Worm (Caenorhabditis elegans) whole organism, L4 larva: ENCODE measurements around the gene nprt-1.

ENCODE experiments used
- F10B5.3 ChIP-seq: sonication (generic microtip); optimal IDR thresholded peaks from 2 replicates; lab custom pipeline; 2016; ENCODE audit warnings: mild to moderate bottlenecking, missing genetic modification characterization, missing compliant biosample characterization
- F37D6.2 ChIP-seq: sonication (generic microtip); optimal IDR thresholded peaks from 2 replicates; lab custom pipeline; 2016; ENCODE audit warnings: mild to moderate bottlenecking, missing genetic modification characterization, missing compliant biosample characterization
- F44E2.7 ChIP-seq: fragments of 200-800 bp; sonication (Bioruptor generic); IDR thresholded peaks from 2 replicates; pipeline ENCODE4 v2.1.2; 2022; ENCODE audit warnings: missing genetic modification characterization, missing compliant biosample characterization
- Y48G9A.11 ChIP-seq: fragments of 200-800 bp; sonication (Bioruptor generic); IDR thresholded peaks from 2 replicates; pipeline ENCODE4 v1.3.6; 2022; ENCODE audit warnings: missing genetic modification reagents, missing genetic modification characterization, missing compliant biosample characterization
- aha-1 ChIP-seq: fragments of 150-350 bp; peaks from one replicate; lab custom pipeline; 2014; ENCODE audit warnings: missing biosample characterization, missing genetic modification characterization
- aly-2 ChIP-seq: sonication (generic microtip); optimal IDR thresholded peaks from 2 replicates; lab custom pipeline; 2018; ENCODE audit warnings: missing biosample characterization, missing genetic modification characterization
- arid-1 ChIP-seq: fragments of 200-800 bp; sonication (Bioruptor generic); conservative IDR thresholded peaks from 2 replicates; pipeline ENCODE4 v1.3.6; 2022; ENCODE audit warnings: missing genetic modification reagents, missing genetic modification characterization, missing compliant biosample characterization
- ceh-20 ChIP-seq: fragments of 200-800 bp; sonication (Bioruptor generic); IDR thresholded peaks from 2 replicates; pipeline ENCODE4 v1.3.6; 2022; ENCODE audit warnings: missing genetic modification reagents, missing genetic modification characterization, missing compliant biosample characterization
- ceh-28 ChIP-seq: fragments of 150-350 bp; optimal IDR thresholded peaks from 2 replicates; lab custom pipeline; 2014; ENCODE audit warnings: missing biosample characterization, missing genetic modification reagents, missing genetic modification characterization
- ceh-32 ChIP-seq: sonication (generic microtip); optimal IDR thresholded peaks from 2 replicates; lab custom pipeline; 2016; ENCODE audit warnings: mild to moderate bottlenecking, missing genetic modification characterization, missing compliant biosample characterization; ENCODE audit not compliant: poor library complexity
- ces-1 ChIP-seq: fragments of 150-350 bp; sonication (generic microtip); optimal IDR thresholded peaks from 4 replicates; lab custom pipeline; 2014; ENCODE audit warnings: missing biosample characterization, missing genetic modification reagents, missing genetic modification characterization
- ctbp-1 ChIP-seq: fragments of 200-800 bp; sonication (Bioruptor generic); IDR thresholded peaks from 2 replicates; pipeline ENCODE4 v1.3.6; 2022; ENCODE audit warnings: missing genetic modification reagents, missing genetic modification characterization, missing compliant biosample characterization
- daf-16 ChIP-seq, 3 experiments: sonication (generic microtip); optimal IDR thresholded peaks; 2 replicates each; lab custom pipeline; 2016 to 2017; ENCODE audit warnings: missing genetic modification characterization in 3 of 3, missing genetic modification reagents in 3 of 3, mild to moderate bottlenecking in 2 of 3, missing compliant biosample characterization in 2 of 3, missing biosample characterization in 1 of 3, moderate library complexity in 1 of 3
- daf-19 ChIP-seq: fragments of 200-800 bp; sonication (Bioruptor generic); conservative IDR thresholded peaks from 2 replicates; pipeline ENCODE4 v1.3.6; 2022; ENCODE audit warnings: missing genetic modification characterization, missing compliant biosample characterization
- dmd-9 ChIP-seq: fragments of 200-800 bp; sonication (Bioruptor generic); IDR thresholded peaks from 2 replicates; pipeline ENCODE4 v1.3.6; 2022; ENCODE audit warnings: missing genetic modification reagents, missing genetic modification characterization, missing compliant biosample characterization
- dpl-1 ChIP-seq: fragments of 150-350 bp; optimal IDR thresholded peaks from 2 replicates; lab custom pipeline; 2014; ENCODE audit warnings: missing biosample characterization, missing genetic modification reagents, missing genetic modification characterization
- egl-43 ChIP-seq: fragments of 200-800 bp; sonication (Bioruptor generic); IDR thresholded peaks from 2 replicates; pipeline ENCODE4 v1.3.6; 2022; ENCODE audit warnings: missing genetic modification reagents, missing genetic modification characterization, missing compliant biosample characterization
- fkh-10 ChIP-seq: fragments of 150-350 bp; optimal IDR thresholded peaks from 2 replicates; lab custom pipeline; 2014; ENCODE audit warnings: missing biosample characterization, missing genetic modification reagents, missing genetic modification characterization
- hif-1 ChIP-seq, 2 experiments: sonication (generic microtip); optimal IDR thresholded peaks; 2 replicates each; lab custom pipeline; 2016 to 2017; ENCODE audit warnings: missing compliant biosample characterization in 2 of 2, missing genetic modification characterization in 2 of 2, missing genetic modification reagents in 2 of 2, missing genotype in 2 of 2, mild to moderate bottlenecking in 1 of 2
- hlh-30 ChIP-seq: sonication (generic microtip); optimal IDR thresholded peaks from 2 replicates; lab custom pipeline; 2017; ENCODE audit warnings: antibody characterized with exemption, mild to moderate bottlenecking, missing genetic modification characterization, missing compliant biosample characterization; ENCODE audit not compliant: insufficient read depth
- lin-13 ChIP-seq: fragments of 150-350 bp; optimal IDR thresholded peaks from 2 replicates; lab custom pipeline; 2014; ENCODE audit warnings: missing biosample characterization, missing genetic modification reagents, missing genetic modification characterization
- lin-15B ChIP-seq: fragments of 150-350 bp; sonication (generic microtip); optimal IDR thresholded peaks from 3 replicates; lab custom pipeline; 2014; ENCODE audit warnings: missing biosample characterization, missing genetic modification characterization
- madf-5 ChIP-seq, 2 experiments: fragments of 200-800 bp; sonication (Bioruptor generic); IDR thresholded peaks; 2 replicates each; pipeline ENCODE4 v1.3.6; 2022; ENCODE audit warnings: missing compliant biosample characterization in 2 of 2, missing genetic modification characterization in 2 of 2
- mep-1 ChIP-seq: fragments of 150-350 bp; sonication (generic microtip); optimal IDR thresholded peaks from 3 replicates; lab custom pipeline; 2014; ENCODE audit warnings: missing biosample characterization, missing genetic modification characterization
- mxl-3 ChIP-seq: fragments of 200-800 bp; sonication (Bioruptor generic); optimal IDR thresholded peaks from 2 replicates; lab custom pipeline; 2018; ENCODE audit warnings: mild to moderate bottlenecking, missing genetic modification characterization, missing compliant biosample characterization
- nhr-10 ChIP-seq: fragments of 150-350 bp; optimal IDR thresholded peaks from 2 replicates; lab custom pipeline; 2014; ENCODE audit warnings: missing biosample characterization, missing genetic modification characterization
- nhr-102 ChIP-seq: sonication (generic microtip); optimal IDR thresholded peaks from 2 replicates; lab custom pipeline; 2016; ENCODE audit warnings: mild to moderate bottlenecking, missing genetic modification characterization, moderate library complexity, missing compliant biosample characterization
- nhr-11 ChIP-seq: fragments of 150-350 bp; optimal IDR thresholded peaks from 2 replicates; lab custom pipeline; 2014; ENCODE audit warnings: missing biosample characterization, missing genetic modification characterization
- nhr-111 ChIP-seq: fragments of 200-800 bp; sonication (Bioruptor generic); optimal IDR thresholded peaks from 2 replicates; lab custom pipeline; 2018; ENCODE audit warnings: mild to moderate bottlenecking, missing genetic modification characterization, missing compliant biosample characterization
- nhr-237 ChIP-seq: sonication (generic microtip); optimal IDR thresholded peaks from 2 replicates; lab custom pipeline; 2017; ENCODE audit warnings: missing biosample characterization, missing genetic modification characterization
- nhr-41 ChIP-seq: fragments of 200-800 bp; sonication (Bioruptor generic); IDR thresholded peaks from 2 replicates; pipeline ENCODE4 v1.3.6; 2022; ENCODE audit warnings: missing genetic modification reagents, missing genetic modification characterization, missing compliant biosample characterization
- nhr-48 ChIP-seq: sonication (generic microtip); optimal IDR thresholded peaks from 2 replicates; lab custom pipeline; 2016; ENCODE audit warnings: mild to moderate bottlenecking, missing genetic modification characterization, missing compliant biosample characterization
- nhr-76 ChIP-seq: fragments of 150-350 bp; optimal IDR thresholded peaks from 2 replicates; lab custom pipeline; 2014; ENCODE audit warnings: missing biosample characterization, missing genetic modification characterization
- nhr-77 ChIP-seq: fragments of 150-350 bp; optimal IDR thresholded peaks from 2 replicates; lab custom pipeline; 2014; ENCODE audit warnings: missing biosample characterization, missing genetic modification characterization
- php-3 ChIP-seq: fragments of 200-800 bp; sonication (Bioruptor generic); IDR thresholded peaks from 2 replicates; pipeline ENCODE4 v1.3.6; 2022; ENCODE audit warnings: missing genetic modification reagents, missing genetic modification characterization, missing compliant biosample characterization
- pqm-1 ChIP-seq: sonication (generic microtip); optimal IDR thresholded peaks from 2 replicates; lab custom pipeline; 2017; ENCODE audit warnings: missing biosample characterization, missing genetic modification characterization
- rbr-2 ChIP-seq: sonication (generic microtip); optimal IDR thresholded peaks from 2 replicates; lab custom pipeline; 2016; ENCODE audit warnings: missing genotype, missing genetic modification characterization, missing compliant biosample characterization
- saeg-2 ChIP-seq: fragments of 200-800 bp; sonication (Bioruptor generic); IDR thresholded peaks from 2 replicates; pipeline ENCODE4 v1.3.6; 2022; ENCODE audit warnings: missing genetic modification reagents, missing genetic modification characterization, missing compliant biosample characterization
- set-16 ChIP-seq: fragments of 200-800 bp; sonication (Bioruptor generic); IDR thresholded peaks from 2 replicates; pipeline ENCODE4 v1.3.6; 2022; ENCODE audit warnings: missing genetic modification reagents, missing genetic modification characterization, missing compliant biosample characterization
- skn-1 ChIP-seq: fragments of 150-350 bp; optimal IDR thresholded peaks from 2 replicates; lab custom pipeline; 2014; ENCODE audit warnings: missing biosample characterization, missing genetic modification characterization
- snpc-1.2 ChIP-seq: fragments of 200-800 bp; sonication (Bioruptor generic); IDR thresholded peaks from 2 replicates; pipeline ENCODE4 v1.3.6; 2022; ENCODE audit warnings: missing genetic modification reagents, missing genetic modification characterization, missing compliant biosample characterization
- snpc-4 ChIP-seq: fragments of 150-350 bp; optimal IDR thresholded peaks from 2 replicates; lab custom pipeline; 2014; ENCODE audit warnings: missing biosample characterization, missing genetic modification characterization
- tra-1 ChIP-seq: fragments of 200-800 bp; sonication (Bioruptor generic); IDR thresholded peaks from 2 replicates; pipeline ENCODE4 v1.3.6; 2022; ENCODE audit warnings: missing genetic modification reagents, missing genetic modification characterization, missing compliant biosample characterization
- vab-7 ChIP-seq: fragments of 200-800 bp; sonication (Bioruptor generic); IDR thresholded peaks from 2 replicates; pipeline ENCODE4 v1.3.6; 2022; ENCODE audit warnings: missing genetic modification reagents, missing genetic modification characterization, missing compliant biosample characterization
- zfp-3 ChIP-seq: fragments of 200-800 bp; sonication (Bioruptor generic); conservative IDR thresholded peaks from 2 replicates; pipeline ENCODE4 v1.3.6; 2022; ENCODE audit warnings: missing genetic modification reagents, missing genetic modification characterization, missing compliant biosample characterization
- zip-2 ChIP-seq: fragments of 150-350 bp; optimal IDR thresholded peaks from 2 replicates; lab custom pipeline; 2014; ENCODE audit warnings: missing biosample characterization, missing genetic modification characterization

The nprt-1 gene

DNA sequence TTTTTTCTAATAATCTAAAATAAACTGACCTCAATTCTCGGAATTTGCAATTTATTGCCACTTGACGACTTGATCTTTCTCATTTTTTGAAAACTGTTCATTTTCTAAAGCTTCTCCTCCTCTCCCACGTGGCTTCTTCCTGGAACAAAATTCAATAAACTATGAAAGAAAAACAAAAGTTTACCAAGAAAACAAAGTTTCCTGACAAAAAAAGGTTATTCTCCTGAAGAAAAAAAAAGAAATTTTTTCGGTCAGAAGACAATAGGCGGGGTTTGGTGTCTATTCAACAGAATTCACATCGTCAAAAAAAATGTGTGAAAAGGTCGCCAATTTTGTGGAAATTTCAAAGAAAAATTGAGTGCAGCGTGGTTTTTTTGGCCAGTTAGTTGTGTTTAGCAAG, 25.5 kb downstream of the nprt-1 start, which contains the start of gene Y54G2A.16:
Gene Y54G2A.16, minus strand, starts transcription at position 101 of the 400 bp plus-strand sequence.
- TF ChIP-seq ceh-28 (tag; lab: Kevin White, UChicago) = no peak
- TF ChIP-seq egl-43 (GFP tag; lab: Robert Waterston, UW) = no peak
- no peak for TF ChIP-seq snpc-1.2 (GFP tag; lab: Robert Waterston, UW)
- no peak for TF ChIP-seq skn-1 (tag; lab: Kevin White, UChicago)
- TF ChIP-seq ceh-20 (GFP tag; lab: Robert Waterston, UW) = no peak

DNA sequence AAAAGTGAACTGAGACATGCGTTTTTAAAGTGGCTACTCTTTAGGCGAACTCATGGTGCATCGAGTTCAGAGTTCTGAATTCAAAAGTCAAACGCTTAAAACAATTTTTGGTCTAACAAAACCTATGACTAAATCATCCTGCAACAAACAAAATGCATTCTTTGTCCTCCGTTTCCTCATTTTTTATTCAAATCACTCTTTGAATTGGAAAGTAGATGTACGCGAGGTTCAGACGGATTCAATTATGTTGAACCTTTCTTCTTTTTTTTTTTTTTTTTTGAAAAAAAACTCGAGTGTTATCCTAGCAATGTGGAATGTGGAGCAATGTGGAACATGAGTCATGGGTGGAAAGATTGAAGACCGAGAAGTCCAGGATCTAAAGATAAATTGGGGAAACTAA, 31.5 kb downstream of the nprt-1 start:
- TF ChIP-seq egl-43 (GFP tag; lab: Robert Waterston, UW) (no peak), F37D6.2 (tag; lab: Kevin White, UChicago) (no peak), nhr-77 (tag; lab: Kevin White, UChicago) (no peak), nhr-48 (no peak), ces-1 (peak; percentile 44), fkh-10 (GFP tag; lab: Kevin White, UChicago) (peak; percentile 85), ctbp-1 (GFP tag; lab: Robert Waterston, UW) (peak; percentile 40; the same call in 1 of the 2 replicates)

DNA sequence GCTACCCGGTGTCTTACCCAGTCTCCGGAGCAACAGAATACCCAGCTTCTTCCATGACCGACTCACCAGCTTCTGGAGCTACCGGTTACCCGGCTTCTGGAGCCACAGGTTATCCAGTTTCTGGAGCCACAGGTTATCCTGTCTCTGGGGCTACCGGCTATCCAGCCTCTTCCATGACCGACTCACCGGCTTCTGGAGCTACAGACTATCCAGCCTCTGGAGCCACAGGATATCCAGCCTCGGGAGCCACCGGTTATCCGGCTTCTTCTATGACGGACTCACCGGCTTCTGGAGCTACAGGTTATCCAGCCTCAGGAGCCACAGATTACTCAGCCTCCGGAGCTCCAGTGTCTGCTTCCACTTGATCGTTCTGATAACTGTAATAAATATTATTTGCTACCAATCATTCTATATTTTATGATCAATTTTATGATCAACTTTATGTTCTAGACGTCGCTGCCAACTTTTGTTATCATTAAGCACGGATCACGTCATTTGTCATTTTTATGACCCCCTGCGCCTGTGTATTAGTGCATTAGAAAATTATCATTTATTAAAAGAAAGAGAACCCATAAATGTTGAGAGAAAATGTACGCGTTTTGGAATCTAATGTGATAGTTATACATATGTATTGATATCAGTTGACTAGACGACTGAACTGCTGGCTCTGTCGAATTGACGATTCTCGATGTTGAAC, 35.0 kb downstream of the nprt-1 start:
- TF ChIP-seq F10B5.3 (tag; lab: Kevin White, UChicago) = no peak
- no peak for TF ChIP-seq zip-2 (tag; lab: Kevin White, UChicago)
- no peak for TF ChIP-seq vab-7
- peak; percentile 41 for TF ChIP-seq hlh-30 (tag; lab: Kevin White, UChicago)
- no peak for TF ChIP-seq F37D6.2 (tag; lab: Kevin White, UChicago)
- TF ChIP-seq ceh-20 (GFP tag; lab: Robert Waterston, UW) = peak; percentile 84
- TF ChIP-seq mep-1 (tag; lab: Kevin White, UChicago) = peak; percentile 13
- TF ChIP-seq rbr-2 (tag; lab: Kevin White, UChicago) = no peak
- TF ChIP-seq nhr-76 (tag; lab: Kevin White, UChicago) = no peak
- no peak for TF ChIP-seq aha-1 (tag; lab: Kevin White, UChicago)
- TF ChIP-seq mxl-3 = no peak
- no peak for TF ChIP-seq ceh-32 (tag; lab: Kevin White, UChicago)
- TF ChIP-seq aly-2 (tag; lab: Kevin White, UChicago) = no peak
- TF ChIP-seq dmd-9 (GFP tag; lab: Robert Waterston, UW) = no peak
- no peak for TF ChIP-seq nhr-41 (GFP tag; lab: Robert Waterston, UW)
- TF ChIP-seq saeg-2 (GFP tag; lab: Robert Waterston, UW) = no peak
- TF ChIP-seq nhr-10 = no peak
- peak; percentile 84 for TF ChIP-seq set-16
- TF ChIP-seq lin-15B (tag; lab: Kevin White, UChicago) = no peak
- TF ChIP-seq nhr-111 (GFP tag; lab: Kevin White, UChicago) = no peak
- no peak for TF ChIP-seq daf-19 (GFP tag; lab: Robert Waterston, UW)
- no peak for TF ChIP-seq snpc-1.2 (GFP tag; lab: Robert Waterston, UW)
- no peak for TF ChIP-seq Y48G9A.11
- TF ChIP-seq pqm-1 (tag; lab: Kevin White, UChicago) = peak; percentile 85
- TF ChIP-seq arid-1 (GFP tag; lab: Robert Waterston, UW) = no peak
- TF ChIP-seq daf-16 (GFP tag; optimal IDR thresholded peaks at IDR 0.05; lab: Kevin White, UChicago) = peak in 1 of 2 experiments; percentile 39
- peak; percentile 94 for TF ChIP-seq daf-16 (tag; optimal IDR thresholded peaks at IDR 0.05; lab: Kevin White, UChicago)
- 0 out of 2 replicates have a peak, but pooled peaks have one; percentile 8 for TF ChIP-seq egl-43 (GFP tag; lab: Robert Waterston, UW)
- TF ChIP-seq F44E2.7 (GFP tag; lab: Robert Waterston, UW) = no peak
- TF ChIP-seq nhr-102 (tag; lab: Kevin White, UChicago) = peak; percentile 46
- no peak for TF ChIP-seq dpl-1
- TF ChIP-seq php-3 (GFP tag; lab: Robert Waterston, UW) = peak; percentile 100
- no peak for TF ChIP-seq lin-13 (GFP tag; lab: Kevin White, UChicago)
- no peak for TF ChIP-seq nhr-237 (tag; lab: Kevin White, UChicago)
- no peak for TF ChIP-seq zfp-3 (GFP tag; lab: Robert Waterston, UW)
- TF ChIP-seq hif-1 (tag; optimal IDR thresholded peaks at IDR 0.05; lab: Kevin White, UChicago) = no peak
- no peak for TF ChIP-seq snpc-4 (tag; lab: Kevin White, UChicago)
- no peak for TF ChIP-seq nhr-11 (tag; lab: Kevin White, UChicago)
- TF ChIP-seq tra-1 (GFP tag; lab: Robert Waterston, UW) = peak; percentile 77
- no peak for TF ChIP-seq madf-5 (GFP tag; IDR thresholded peaks at IDR 0.05; lab: Robert Waterston, UW)
